Worm (Caenorhabditis elegans) whole organism, L3 larva: ENCODE data around the gene nuo-1.

ENCODE experiments used
- egl-27 ChIP-seq: sonication (generic microtip); optimal IDR thresholded peaks from 4 replicates; lab custom pipeline; 2017; ENCODE audit warnings: missing biosample characterization, missing genetic modification reagents, missing genetic modification characterization
- nhr-77 ChIP-seq: fragments of 150-350 bp; optimal IDR thresholded peaks from 2 replicates; lab custom pipeline; 2014; ENCODE audit warnings: missing biosample characterization, missing genetic modification characterization
- pha-4 ChIP-seq: fragments of 150-350 bp; optimal IDR thresholded peaks from 2 replicates; lab custom pipeline; 2014; ENCODE audit warnings: missing biosample characterization, missing genetic modification reagents, missing genetic modification characterization
- ztf-4 ChIP-seq: fragments of 150-350 bp; optimal IDR thresholded peaks from 2 replicates; lab custom pipeline; 2014; ENCODE audit warnings: missing biosample characterization, missing genetic modification characterization

DNA sequence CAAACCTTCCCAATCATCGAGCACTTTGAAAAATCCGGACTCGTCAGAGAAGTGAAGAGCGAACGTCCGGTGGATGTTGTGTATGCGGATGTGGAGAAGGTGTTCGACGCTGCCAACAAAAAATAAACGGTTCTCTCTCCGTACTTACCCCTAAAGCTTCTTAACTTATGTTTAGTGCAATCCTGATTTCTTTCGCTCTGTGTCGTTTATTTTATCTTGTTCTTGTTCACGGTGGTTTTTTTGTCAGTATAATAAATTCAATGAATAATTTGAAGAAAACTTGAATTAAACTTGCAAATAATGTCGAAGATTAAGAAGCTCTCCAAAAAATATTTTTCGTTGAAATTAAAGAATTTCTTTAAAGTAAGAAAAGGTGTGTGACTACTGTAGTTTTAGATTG, 31.4 kb downstream of the nuo-1 start, which contains the start of gene F40F8.3:
- TF ChIP-seq ztf-4 (tag; lab: Kevin White, UChicago) (no peak), egl-27 (tag; lab: Kevin White, UChicago) (no peak), nhr-77 (tag; lab: Kevin White, UChicago) (no peak), pha-4 (tag; lab: Kevin White, UChicago) (no peak)
